Worm (Caenorhabditis elegans) whole organism, mixed stage, embryonic: ENCODE data around the gene C08F11.12.
A peak's percentile ranks its signal among the peaks of the same experiment; 100 is the strongest.
"Not testable (repeated sequence)": the region's sequence is repeated elsewhere in the genome, so short reads cannot be mapped to it uniquely, and the experiment has no call there.

Source experiments
- M03D4.4 ChIP-seq: sonication (generic microtip); optimal IDR thresholded peaks from 2 replicates; lab custom pipeline; 2017; ENCODE audit warnings: mild to moderate bottlenecking, missing genetic modification characterization, missing compliant biosample characterization
- bed-3 ChIP-seq: fragments of 200-800 bp; sonication (Bioruptor generic); optimal IDR thresholded peaks from 3 replicates; lab custom pipeline; 2018; ENCODE audit warnings: mild to moderate bottlenecking, missing genetic modification characterization, moderate library complexity, missing compliant biosample characterization
- blmp-1 ChIP-seq: fragments of 150-350 bp; optimal IDR thresholded peaks from 2 replicates; lab custom pipeline; 2014; ENCODE audit warnings: missing biosample characterization, missing genetic modification characterization
- ceh-39 ChIP-seq: fragments of 150-350 bp; optimal IDR thresholded peaks from 2 replicates; lab custom pipeline; 2014; ENCODE audit warnings: missing biosample characterization, missing genetic modification characterization
- ceh-43 ChIP-seq: fragments of 200-800 bp; sonication (Bioruptor generic); optimal IDR thresholded peaks from 2 replicates; lab custom pipeline; 2018; ENCODE audit warnings: mild to moderate bottlenecking, missing genetic modification characterization, moderate library complexity, missing compliant biosample characterization
- ceh-83 ChIP-seq: fragments of 200-800 bp; sonication (Bioruptor generic); optimal IDR thresholded peaks from 2 replicates; lab custom pipeline; 2018; ENCODE audit warnings: mild to moderate bottlenecking, missing genetic modification characterization, missing compliant biosample characterization
- ces-1 ChIP-seq: fragments of 150-350 bp; optimal IDR thresholded peaks from 2 replicates; lab custom pipeline; 2014; ENCODE audit warnings: missing biosample characterization, missing genetic modification reagents, missing genetic modification characterization
- cnd-1 ChIP-seq: fragments of 200-800 bp; sonication (Bioruptor generic); optimal IDR thresholded peaks from 2 replicates; lab custom pipeline; 2018; ENCODE audit warnings: mild to moderate bottlenecking, missing genetic modification characterization, missing compliant biosample characterization
- elt-3 ChIP-seq: fragments of 150-350 bp; optimal IDR thresholded peaks from 2 replicates; lab custom pipeline; 2014; ENCODE audit warnings: missing biosample characterization, missing genetic modification characterization
- flh-1 ChIP-seq: fragments of 200-800 bp; sonication (Bioruptor generic); optimal IDR thresholded peaks from 2 replicates; lab custom pipeline; 2018; ENCODE audit warnings: mild to moderate bottlenecking, missing genetic modification characterization, moderate library complexity, missing compliant biosample characterization
- ham-2 ChIP-seq: fragments of 200-800 bp; sonication (Bioruptor generic); optimal IDR thresholded peaks from 2 replicates; lab custom pipeline; 2018; ENCODE audit warnings: mild to moderate bottlenecking, missing genetic modification characterization, missing compliant biosample characterization
- hlh-1 ChIP-seq: fragments of 150-350 bp; optimal IDR thresholded peaks from 2 replicates; lab custom pipeline; 2014; ENCODE audit warnings: missing biosample characterization, missing genetic modification reagents, missing genetic modification characterization
- lin-13 ChIP-seq: fragments of 150-350 bp; optimal IDR thresholded peaks from 2 replicates; lab custom pipeline; 2014; ENCODE audit warnings: missing biosample characterization, missing genetic modification characterization
- lsy-2 ChIP-seq: fragments of 150-350 bp; optimal IDR thresholded peaks from 2 replicates; lab custom pipeline; 2014; ENCODE audit warnings: missing biosample characterization, missing genetic modification characterization
- mab-5 ChIP-seq: fragments of 150-350 bp; optimal IDR thresholded peaks from 2 replicates; lab custom pipeline; 2014; ENCODE audit warnings: missing biosample characterization, missing genetic modification characterization
- mep-1 ChIP-seq: fragments of 150-350 bp; optimal IDR thresholded peaks from 2 replicates; lab custom pipeline; 2017; ENCODE audit warnings: missing biosample characterization, missing genetic modification reagents, missing genetic modification characterization, inconsistent platforms
- nhr-12 ChIP-seq: fragments of 150-350 bp; optimal IDR thresholded peaks from 2 replicates; lab custom pipeline; 2014; ENCODE audit warnings: missing biosample characterization, missing genetic modification characterization
- nhr-2 ChIP-seq: fragments of 150-350 bp; optimal IDR thresholded peaks from 2 replicates; lab custom pipeline; 2014; ENCODE audit warnings: missing biosample characterization, missing genetic modification characterization
- nhr-28 ChIP-seq: fragments of 150-350 bp; optimal IDR thresholded peaks from 2 replicates; lab custom pipeline; 2014; ENCODE audit warnings: missing biosample characterization, missing genetic modification characterization
- nhr-76 ChIP-seq: sonication (generic microtip); optimal IDR thresholded peaks from 2 replicates; lab custom pipeline; 2017; ENCODE audit warnings: missing biosample characterization, missing genetic modification characterization
- pha-4 ChIP-seq: fragments of 150-350 bp; optimal IDR thresholded peaks from 2 replicates; lab custom pipeline; 2018; ENCODE audit warnings: missing biosample characterization, missing genetic modification reagents, missing genetic modification characterization
- snpc-4 ChIP-seq: fragments of 150-350 bp; optimal IDR thresholded peaks from 2 replicates; lab custom pipeline; 2014; ENCODE audit warnings: missing biosample characterization, missing genetic modification characterization
- sptf-1 ChIP-seq: sonication (generic microtip); optimal IDR thresholded peaks from 2 replicates; lab custom pipeline; 2017; ENCODE audit warnings: mild to moderate bottlenecking, missing genetic modification characterization, moderate library complexity, missing compliant biosample characterization
- unc-120 ChIP-seq: sonication (generic microtip); optimal IDR thresholded peaks from 2 replicates; lab custom pipeline; 2017; ENCODE audit warnings: missing genetic modification characterization, missing compliant biosample characterization; ENCODE audit not compliant: poor library complexity, severe bottlenecking
- unc-39 ChIP-seq: fragments of 150-350 bp; optimal IDR thresholded peaks from 2 replicates; lab custom pipeline; 2014; ENCODE audit warnings: missing biosample characterization, missing genetic modification characterization
- unc-62 ChIP-seq: fragments of 150-350 bp; optimal IDR thresholded peaks from 2 replicates; lab custom pipeline; 2014; ENCODE audit warnings: missing biosample characterization, missing genetic modification reagents, missing genetic modification characterization
- zip-8 ChIP-seq: fragments of 150-350 bp; optimal IDR thresholded peaks from 2 replicates; lab custom pipeline; 2014; ENCODE audit warnings: missing biosample characterization, missing genetic modification characterization
- ztf-11 ChIP-seq: fragments of 150-350 bp; optimal IDR thresholded peaks from 2 replicates; lab custom pipeline; 2014; ENCODE audit warnings: missing biosample characterization, missing genetic modification characterization

C08F11.12 gene

DNA sequence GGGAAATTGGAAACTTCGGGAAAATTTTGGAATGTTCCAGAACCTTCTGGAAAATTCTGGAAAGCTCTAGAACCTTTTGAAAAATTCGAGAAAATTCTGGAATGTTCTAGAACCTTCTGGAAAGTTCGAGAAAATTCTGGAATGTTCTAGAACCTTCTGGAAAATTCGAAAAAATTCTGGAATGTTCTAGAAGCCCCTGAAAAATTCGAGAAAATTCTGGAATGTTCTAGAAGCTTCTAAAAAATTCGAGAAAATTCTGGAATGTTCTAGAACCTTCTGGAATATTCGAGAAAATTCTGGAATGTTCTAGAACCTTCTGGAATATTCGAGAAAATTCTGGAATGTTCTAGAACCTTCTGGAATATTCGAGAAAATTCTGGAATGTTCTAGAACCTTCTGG is 16.7 kb upstream of the C08F11.12 start:
- TF ChIP-seq ceh-83, result peak; percentile 61

DNA sequence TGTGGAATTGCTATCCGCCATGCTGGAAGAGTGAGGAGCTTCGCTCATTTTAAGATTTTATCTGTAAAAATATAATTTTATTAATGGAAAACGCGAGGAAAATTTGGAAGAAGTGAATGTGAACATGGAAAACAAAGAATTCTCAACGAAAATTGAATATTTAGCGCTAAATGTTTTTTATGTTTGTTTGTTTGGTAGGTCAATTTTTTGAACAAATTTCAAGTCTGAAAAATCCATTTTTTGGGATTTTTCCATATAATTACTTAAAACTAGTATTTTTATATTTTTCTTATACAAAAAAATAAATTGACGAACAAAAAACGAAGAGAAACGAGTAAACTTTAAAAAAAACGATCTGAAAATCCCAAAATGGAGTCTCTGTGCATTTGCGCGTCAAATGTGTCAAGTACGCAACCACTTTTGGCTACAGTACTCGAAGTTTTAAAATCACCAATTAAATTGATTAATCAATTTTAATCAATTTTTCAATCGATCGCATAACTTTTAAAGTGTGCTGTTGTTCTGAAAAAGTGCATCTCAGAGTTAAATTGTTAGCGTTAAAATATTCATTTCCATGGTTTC is 15.6 kb upstream of the C08F11.12 start, which contains the start of gene fbxa-215:
Gene fbxa-215, minus strand, starts transcription at position 61 of the 582 bp plus-strand sequence.
- TF ChIP-seq bed-3 (GFP tag; lab: Kevin White, UChicago) (no peak), blmp-1 (no peak), nhr-2 (tag; lab: Kevin White, UChicago) (no peak), unc-120 (no peak), ces-1 (no peak), lsy-2 (tag; lab: Kevin White, UChicago) (no peak), snpc-4 (tag; lab: Kevin White, UChicago) (no peak), ceh-39 (no peak), sptf-1 (tag; lab: Kevin White, UChicago) (no peak), ham-2 (GFP tag; lab: Kevin White, UChicago) (no peak), mep-1 (tag; lab: Kevin White, UChicago) (no peak), cnd-1 (tag; lab: Kevin White, UChicago) (no peak), ztf-11 (tag; lab: Kevin White, UChicago) (no peak), hlh-1 (tag; lab: Kevin White, UChicago) (no peak), elt-3 (tag; lab: Kevin White, UChicago) (no peak)

DNA sequence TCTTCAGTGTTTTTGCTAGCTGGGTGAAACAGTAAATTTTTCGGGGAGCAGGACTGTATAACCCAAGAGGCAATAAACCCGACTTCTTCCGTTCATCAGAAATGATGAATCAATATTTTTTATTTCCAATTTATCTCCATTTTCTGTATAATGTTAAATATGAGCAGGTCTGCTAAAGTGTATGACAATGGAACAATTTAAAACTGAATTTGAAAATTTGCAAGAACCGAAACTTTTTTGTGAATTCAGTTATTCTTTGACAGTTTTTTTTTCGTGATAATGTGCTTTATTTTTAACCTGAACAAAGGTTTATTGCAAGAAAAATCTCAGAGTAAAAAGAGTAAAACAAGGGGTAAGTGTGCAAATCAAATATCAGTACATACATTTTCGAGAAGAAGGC is 13.8 kb upstream of the C08F11.12 start:
- TF ChIP-seq unc-39 (tag; lab: Kevin White, UChicago) (no peak), elt-3 (tag; lab: Kevin White, UChicago) (no peak), flh-1 (GFP tag; lab: Kevin White, UChicago) (no peak), lin-13 (no peak), ceh-39 (no peak), ceh-43 (no peak), sptf-1 (tag; lab: Kevin White, UChicago) (no peak), nhr-28 (tag; lab: Kevin White, UChicago) (no peak), mep-1 (tag; lab: Kevin White, UChicago) (no peak), zip-8 (tag; lab: Kevin White, UChicago) (no peak), blmp-1 (no peak), cnd-1 (tag; lab: Kevin White, UChicago) (no peak), unc-120 (no peak), hlh-1 (tag; lab: Kevin White, UChicago) (no peak)

DNA sequence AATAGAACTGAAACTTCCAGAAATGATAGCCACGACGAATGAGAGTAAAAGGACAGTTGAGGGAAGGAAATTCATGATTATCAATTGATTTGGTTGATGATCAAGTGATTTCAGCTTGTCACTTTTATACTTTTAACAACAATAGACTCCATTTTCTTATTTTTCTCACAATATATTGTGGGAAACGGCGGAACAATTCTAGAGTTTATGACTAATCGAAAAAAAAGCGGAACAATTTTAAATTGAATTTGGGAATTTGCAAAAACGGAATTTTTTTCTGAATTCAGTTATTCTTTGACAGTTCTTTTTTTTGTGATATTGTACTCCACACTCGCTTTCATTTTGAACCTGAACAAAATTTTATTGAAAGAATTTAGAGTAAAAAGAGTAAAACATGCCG is 12.8 kb upstream of the C08F11.12 start, which contains the start of gene Y45F10C.4:
Gene Y45F10C.4, minus strand, starts transcription at position 101 of the 400 bp plus-strand sequence.
- TF ChIP-seq nhr-12 (tag; lab: Kevin White, UChicago) (no peak), pha-4 (tag; lab: Kevin White, UChicago) (no peak), M03D4.4 (tag; lab: Kevin White, UChicago) (no peak), unc-62 (GFP tag; lab: Kevin White, UChicago) (no peak), flh-1 (GFP tag; lab: Kevin White, UChicago) (no peak), zip-8 (tag; lab: Kevin White, UChicago) (no peak), ces-1 (no peak), lsy-2 (tag; lab: Kevin White, UChicago) (no peak), mab-5 (tag; lab: Kevin White, UChicago) (no peak)

DNA sequence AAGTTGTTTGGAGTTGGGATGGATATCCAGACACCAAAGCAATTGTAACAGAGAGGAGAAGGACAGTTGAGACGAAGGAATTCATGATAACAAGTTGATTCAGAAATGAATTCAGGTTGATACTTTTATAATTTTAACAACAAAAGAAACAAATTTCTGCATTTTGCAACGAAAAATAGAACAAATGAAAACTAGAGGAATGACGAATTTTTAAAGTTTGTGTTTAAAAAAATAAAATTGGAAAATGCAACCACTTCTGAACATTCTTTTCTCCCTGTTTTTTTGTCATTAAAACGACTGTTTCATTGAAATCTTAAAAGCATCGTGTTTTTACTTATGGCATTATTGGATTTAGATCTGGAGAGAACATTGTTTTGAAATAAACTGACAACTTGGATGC is 11.3 kb upstream of the C08F11.12 start, which contains the start of gene Y45F10C.2:
Gene Y45F10C.2, minus strand, starts transcription at position 101 of the 400 bp plus-strand sequence.
- not testable (repeated sequence) for TF ChIP-seq nhr-28 (tag; lab: Kevin White, UChicago); flh-1 (GFP tag; lab: Kevin White, UChicago); ceh-43

- not testable (repeated sequence) for TF ChIP-seq mep-1, nhr-76, pha-4 (tag; lab: Kevin White, UChicago)
- TF ChIP-seq, all 35 proteins: peak for 0; not testable (repeated sequence) for 35
Measured at ce11 chrIV:13659449-13659848, 8.1 kb upstream of the C08F11.12 start, which contains the start of gene Y45F10C.1. Gene Y45F10C.1, minus strand, starts transcription at chrIV:13659549.
